Fruit fly (Drosophila melanogaster) whole organism: ENCODE measurements around the gene Ten-a.

Experiments
- CG8478 ChIP-seq: fragments of >200 bp; optimal IDR thresholded peaks from 2 replicates; lab custom pipeline; 2018; ENCODE audit warnings: inconsistent platforms
- Dll ChIP-seq: fragments of >200 bp; optimal IDR thresholded peaks from 2 replicates; lab custom pipeline; 2017
- EcR ChIP-seq, 2 experiments: fragments of >200 bp; optimal IDR thresholded peaks; 2 replicates each; lab custom pipeline; 2017; ENCODE audit warnings: missing biosample characterization in 2 of 2, missing genetic modification characterization in 2 of 2, missing genetic modification reagents in 2 of 2
- pan ChIP-seq: fragments of >200 bp; optimal IDR thresholded peaks from 2 replicates; lab custom pipeline; 2017
- psq ChIP-seq: fragments of >200 bp; optimal IDR thresholded peaks from 2 replicates; lab custom pipeline; 2017
- usp ChIP-seq: fragments of >200 bp; optimal IDR thresholded peaks from 2 replicates; lab custom pipeline; 2017; ENCODE audit warnings: missing biosample characterization, missing genetic modification characterization, mixed read lengths

Gene Ten-a

dm6 chrX:12248049-12248448 is 204.6 kb downstream of the Ten-a start:
- TF ChIP-seq pan (lab: Kevin White, UChicago) (no peak), psq (lab: Kevin White, UChicago) (no peak), Dll (lab: Kevin White, UChicago) (no peak), EcR (GFP tag; optimal IDR thresholded peaks at IDR 0.05; lab: Kevin White, UChicago) (no peak), usp (GFP tag; lab: Kevin White, UChicago) (no peak), CG8478 (lab: Kevin White, UChicago) (no peak)

- TF ChIP-seq EcR (GFP tag; optimal IDR thresholded peaks at IDR 0.05; lab: Kevin White, UChicago) (no peak), CG8478 (lab: Kevin White, UChicago) (no peak), usp (GFP tag; lab: Kevin White, UChicago) (no peak), pan (lab: Kevin White, UChicago) (no peak), psq (lab: Kevin White, UChicago) (no peak), Dll (lab: Kevin White, UChicago) (no peak)
These were observed 205.3 kb downstream of the Ten-a start for dm6 chrX:12248836-12249235.

- TF ChIP-seq usp (GFP tag; lab: Kevin White, UChicago) (no peak), pan (lab: Kevin White, UChicago) (no peak), psq (lab: Kevin White, UChicago) (no peak), EcR (GFP tag; optimal IDR thresholded peaks at IDR 0.05; lab: Kevin White, UChicago) (no peak), CG8478 (lab: Kevin White, UChicago) (no peak), Dll (lab: Kevin White, UChicago) (no peak)
These were observed 215.4 kb downstream of the Ten-a start for dm6 chrX:12258928-12259327.

- no peak for TF ChIP-seq pan (lab: Kevin White, UChicago)
- TF ChIP-seq psq (lab: Kevin White, UChicago) = no peak
- TF ChIP-seq EcR (GFP tag; optimal IDR thresholded peaks at IDR 0.05; lab: Kevin White, UChicago) = no peak
- TF ChIP-seq Dll (lab: Kevin White, UChicago) = no peak
- TF ChIP-seq usp (GFP tag; lab: Kevin White, UChicago) = no peak
- TF ChIP-seq CG8478 (lab: Kevin White, UChicago) = no peak
These were observed 215.9 kb downstream of the Ten-a start for dm6 chrX:12259436-12259835.

- TF ChIP-seq pan (lab: Kevin White, UChicago) (no peak), EcR (GFP tag; optimal IDR thresholded peaks at IDR 0.05; lab: Kevin White, UChicago) (no peak), Dll (lab: Kevin White, UChicago) (no peak), psq (lab: Kevin White, UChicago) (no peak), CG8478 (lab: Kevin White, UChicago) (no peak), usp (GFP tag; lab: Kevin White, UChicago) (no peak)
These were observed 217.3 kb downstream of the Ten-a start for dm6 chrX:12260788-12261187.

dm6 chrX:12266012-12266411 is 222.5 kb downstream of the Ten-a start:
- TF ChIP-seq EcR (GFP tag; optimal IDR thresholded peaks at IDR 0.05; lab: Kevin White, UChicago) (no peak), psq (lab: Kevin White, UChicago) (no peak), pan (lab: Kevin White, UChicago) (no peak), usp (GFP tag; lab: Kevin White, UChicago) (no peak), Dll (lab: Kevin White, UChicago) (no peak), CG8478 (lab: Kevin White, UChicago) (no peak)

- TF ChIP-seq pan (lab: Kevin White, UChicago) (no peak), CG8478 (lab: Kevin White, UChicago) (no peak), EcR (GFP tag; optimal IDR thresholded peaks at IDR 0.05; lab: Kevin White, UChicago) (no peak), usp (GFP tag; lab: Kevin White, UChicago) (no peak), psq (lab: Kevin White, UChicago) (no peak), Dll (lab: Kevin White, UChicago) (no peak)
These were observed 224.7 kb downstream of the Ten-a start for dm6 chrX:12268191-12268590.

- TF ChIP-seq psq (lab: Kevin White, UChicago) (no peak), pan (lab: Kevin White, UChicago) (no peak), CG8478 (lab: Kevin White, UChicago) (no peak), usp (GFP tag; lab: Kevin White, UChicago) (no peak), EcR (GFP tag; optimal IDR thresholded peaks at IDR 0.05; lab: Kevin White, UChicago) (no peak), Dll (lab: Kevin White, UChicago) (no peak)
These were observed 230.4 kb downstream of the Ten-a start for dm6 chrX:12273900-12274299.

- TF ChIP-seq pan (lab: Kevin White, UChicago) (no peak), EcR (GFP tag; optimal IDR thresholded peaks at IDR 0.05; lab: Kevin White, UChicago) (no peak), psq (lab: Kevin White, UChicago) (no peak), Dll (lab: Kevin White, UChicago) (no peak), usp (GFP tag; lab: Kevin White, UChicago) (no peak)
These were observed 230.8 kb downstream of the Ten-a start, which contains the start of gene CG45603 for dm6 chrX:12274335-12274734. CG45603 (plus strand) TSS chrX:12274635.

dm6 chrX:12276663-12277062 is 233.2 kb downstream of the Ten-a start:
- TF ChIP-seq psq (lab: Kevin White, UChicago) = no peak
- no peak for TF ChIP-seq EcR (GFP tag; optimal IDR thresholded peaks at IDR 0.05; lab: Kevin White, UChicago)

dm6 chrX:12292452-12292851 is 249.0 kb downstream of the Ten-a start:
- TF ChIP-seq pan (lab: Kevin White, UChicago) = no peak
- no peak for TF ChIP-seq EcR (GFP tag; optimal IDR thresholded peaks at IDR 0.05; lab: Kevin White, UChicago)
- TF ChIP-seq usp (GFP tag; lab: Kevin White, UChicago) = no peak
- no peak for TF ChIP-seq CG8478 (lab: Kevin White, UChicago)
- TF ChIP-seq psq (lab: Kevin White, UChicago) = no peak
- TF ChIP-seq Dll (lab: Kevin White, UChicago) = no peak

dm6 chrX:12306549-12306948 is 263.1 kb downstream of the Ten-a start:
- TF ChIP-seq usp (GFP tag; lab: Kevin White, UChicago) (no peak), CG8478 (lab: Kevin White, UChicago) (no peak), EcR (GFP tag; optimal IDR thresholded peaks at IDR 0.05; lab: Kevin White, UChicago) (no peak), pan (lab: Kevin White, UChicago) (no peak), psq (lab: Kevin White, UChicago) (no peak)
